Fruit fly (Drosophila melanogaster) whole organism, embryonic: ENCODE measurements around the gene CG11768.

Experiments
- Aef1 ChIP-seq: fragments of 200-800 bp; sonication (Bioruptor generic); IDR thresholded peaks from 3 replicates; pipeline ENCODE4 v1.3.6; 2022; ENCODE audit warnings: missing biosample characterization, missing genetic modification characterization
- Asciz ChIP-seq: fragments of 200-800 bp; sonication (Bioruptor generic); optimal IDR thresholded peaks from 2 replicates; lab custom pipeline; 2017; ENCODE audit warnings: missing biosample characterization, mild to moderate bottlenecking, missing genetic modification characterization, missing genetic modification reagents
- BtbVII ChIP-seq: fragments of 200-800 bp; sonication (Bioruptor generic); optimal IDR thresholded peaks from 3 replicates; lab custom pipeline; 2017; ENCODE audit warnings: missing biosample characterization, mild to moderate bottlenecking, missing genetic modification characterization
- CG12071 ChIP-seq: fragments of 200-800 bp; sonication (Bioruptor generic); optimal IDR thresholded peaks from 3 replicates; lab custom pipeline; 2018; ENCODE audit warnings: missing biosample characterization, mild to moderate bottlenecking, missing genetic modification characterization
- CG13296 ChIP-seq: fragments of 200-800 bp; sonication (Bioruptor generic); optimal IDR thresholded peaks from 3 replicates; lab custom pipeline; 2018; ENCODE audit warnings: missing biosample characterization, mild to moderate bottlenecking, missing genetic modification characterization
- CG13775 ChIP-seq: fragments of 200-800 bp; sonication (Bioruptor generic); optimal IDR thresholded peaks from 3 replicates; lab custom pipeline; 2017; ENCODE audit warnings: missing biosample characterization, mild to moderate bottlenecking, missing genetic modification characterization
- CG14050 ChIP-seq: fragments of 200-800 bp; sonication (Bioruptor generic); IDR thresholded peaks from 3 replicates; pipeline ENCODE4 v1.3.6; 2022; ENCODE audit warnings: missing biosample characterization, missing genetic modification characterization
- CG17359 ChIP-seq: fragments of 200-800 bp; sonication (Bioruptor generic); optimal IDR thresholded peaks from 3 replicates; lab custom pipeline; 2018; ENCODE audit warnings: missing biosample characterization, mild to moderate bottlenecking, missing genetic modification characterization, moderate library complexity
- CG17912 ChIP-seq: fragments of 200-800 bp; sonication (Bioruptor generic); optimal IDR thresholded peaks from 2 replicates; lab custom pipeline; 2018; ENCODE audit warnings: missing biosample characterization, mild to moderate bottlenecking, missing genetic modification characterization
- CG18764 ChIP-seq: fragments of 200-800 bp; sonication (Bioruptor generic); optimal IDR thresholded peaks from 3 replicates; lab custom pipeline; 2016; ENCODE audit warnings: missing biosample characterization, missing genetic modification characterization
- CG2120 ChIP-seq: fragments of 200-800 bp; sonication (Bioruptor generic); optimal IDR thresholded peaks from 3 replicates; lab custom pipeline; 2016; ENCODE audit warnings: missing biosample characterization, missing genetic modification characterization
- CG2199 ChIP-seq: fragments of 200-800 bp; sonication (Bioruptor generic); IDR thresholded peaks from 3 replicates; pipeline ENCODE4 v1.3.6; 2022; ENCODE audit warnings: missing biosample characterization, missing genetic modification characterization
- CG2202 ChIP-seq: fragments of 200-800 bp; sonication (Bioruptor generic); optimal IDR thresholded peaks from 2 replicates; lab custom pipeline; 2018; ENCODE audit warnings: missing biosample characterization, mild to moderate bottlenecking, missing genetic modification characterization
- CG2875 ChIP-seq: fragments of 200-800 bp; sonication (Bioruptor generic); optimal IDR thresholded peaks from 2 replicates; lab custom pipeline; 2017; ENCODE audit warnings: missing biosample characterization, mild to moderate bottlenecking, missing genetic modification characterization, missing genetic modification reagents
- CG32772 ChIP-seq: fragments of 200-800 bp; sonication (Bioruptor generic); IDR thresholded peaks from 2 replicates; pipeline ENCODE4 v1.3.6; 2022; ENCODE audit warnings: missing biosample characterization, missing genetic modification characterization
- CG33557 ChIP-seq: fragments of 200-800 bp; sonication (Bioruptor generic); optimal IDR thresholded peaks from 2 replicates; lab custom pipeline; 2019; ENCODE audit warnings: missing biosample characterization, mild to moderate bottlenecking, missing genetic modification characterization, moderate library complexity
- CG34422 ChIP-seq: fragments of 200-800 bp; sonication (Bioruptor generic); IDR thresholded peaks from 3 replicates; pipeline ENCODE4 v1.3.6; 2022; ENCODE audit warnings: missing biosample characterization, missing genetic modification characterization
- CG3847 ChIP-seq: fragments of 200-800 bp; sonication (Bioruptor generic); IDR thresholded peaks from 2 replicates; pipeline ENCODE4 v1.3.6; 2022; ENCODE audit warnings: missing biosample characterization, missing genetic modification characterization
- CG5953 ChIP-seq: fragments of 200-800 bp; sonication (Bioruptor generic); IDR thresholded peaks from 2 replicates; pipeline ENCODE4 v1.3.6; 2022; ENCODE audit warnings: missing biosample characterization, missing genetic modification characterization
- CG6175 ChIP-seq: fragments of 200-800 bp; sonication (Bioruptor generic); IDR thresholded peaks from 3 replicates; pipeline ENCODE4 v1.3.6; 2022; ENCODE audit warnings: missing biosample characterization, missing genetic modification characterization
- CG6254 ChIP-seq: fragments of 200-800 bp; sonication (Bioruptor generic); optimal IDR thresholded peaks from 3 replicates; lab custom pipeline; 2017; ENCODE audit warnings: mild to moderate bottlenecking, missing biosample characterization, missing genetic modification reagents, missing genetic modification characterization
- CG6765 ChIP-seq: fragments of 200-800 bp; sonication (Bioruptor generic); optimal IDR thresholded peaks from 3 replicates; lab custom pipeline; 2017; ENCODE audit warnings: missing biosample characterization, mild to moderate bottlenecking, missing genetic modification characterization
- CG7271 ChIP-seq: fragments of 200-800 bp; sonication (Bioruptor generic); optimal IDR thresholded peaks from 2 replicates; lab custom pipeline; 2018; ENCODE audit warnings: missing biosample characterization, mild to moderate bottlenecking, missing genetic modification characterization, moderate library complexity
- CG8388 ChIP-seq: fragments of 200-800 bp; sonication (Bioruptor generic); optimal IDR thresholded peaks from 2 replicates; lab custom pipeline; 2019; ENCODE audit warnings: missing biosample characterization, mild to moderate bottlenecking, missing genetic modification characterization, moderate library complexity
- CG8944 ChIP-seq: fragments of 200-800 bp; sonication (Bioruptor generic); optimal IDR thresholded peaks from 3 replicates; lab custom pipeline; 2016; ENCODE audit warnings: missing biosample characterization, missing genetic modification characterization
- CG9215 ChIP-seq: fragments of 200-800 bp; sonication (Bioruptor generic); IDR thresholded peaks from 2 replicates; pipeline ENCODE4 v1.3.6; 2022; ENCODE audit warnings: missing biosample characterization, missing genetic modification characterization
- CG9797 ChIP-seq: fragments of 200-800 bp; sonication (Bioruptor generic); optimal IDR thresholded peaks from 3 replicates; lab custom pipeline; 2018; ENCODE audit warnings: missing biosample characterization, mild to moderate bottlenecking, missing genetic modification characterization
- CkIIα-i1 ChIP-seq: fragments of 200-800 bp; sonication (Bioruptor generic); IDR thresholded peaks from 2 replicates; pipeline ENCODE4 v1.3.6; 2022; ENCODE audit warnings: missing biosample characterization, missing genetic modification characterization
- D ChIP-seq, 2 experiments: fragments of 200-800 bp in 1 of 2; fragments of >200 bp in 1 of 2; sonication (Bioruptor generic) in 1 of 2; optimal IDR thresholded peaks; 2 replicates in 1 of 2; 3 replicates in 1 of 2; lab custom pipeline; 2017; ENCODE audit warnings: mild to moderate bottlenecking in 1 of 2, missing biosample characterization in 1 of 2, missing genetic modification characterization in 1 of 2, missing genetic modification reagents in 1 of 2
- D19B ChIP-seq: fragments of 200-800 bp; sonication (Bioruptor generic); optimal IDR thresholded peaks from 2 replicates; lab custom pipeline; 2017; ENCODE audit warnings: missing biosample characterization, mild to moderate bottlenecking, missing genetic modification characterization
- Dll ChIP-seq: fragments of 200-800 bp; sonication (Bioruptor generic); IDR thresholded peaks from 4 replicates; pipeline ENCODE4 v1.3.6; 2022; ENCODE audit warnings: missing biosample characterization, missing genetic modification characterization; ENCODE audit not compliant: partially characterized antibody
- Dref ChIP-seq: fragments of 200-800 bp; sonication (Bioruptor generic); IDR thresholded peaks from 2 replicates; pipeline ENCODE4 v1.3.6; 2022; ENCODE audit warnings: missing biosample characterization, missing genetic modification characterization
- Hmx ChIP-seq: fragments of 200-800 bp; sonication (Bioruptor generic); optimal IDR thresholded peaks from 2 replicates; lab custom pipeline; 2016; ENCODE audit warnings: missing biosample characterization, missing genetic modification characterization
- Hr51 ChIP-seq, 2 experiments: fragments of 200-800 bp; sonication (Bioruptor generic); optimal IDR thresholded peaks; 2 replicates in 1 of 2; 3 replicates in 1 of 2; lab custom pipeline; 2016 to 2018; ENCODE audit warnings: missing biosample characterization in 2 of 2, missing genetic modification characterization in 2 of 2, mild to moderate bottlenecking in 1 of 2, moderate library complexity in 1 of 2
- Lpt ChIP-seq: fragments of >200 bp; optimal IDR thresholded peaks from 2 replicates; lab custom pipeline; 2018; ENCODE audit warnings: missing biosample characterization, missing genetic modification characterization
- Poxn ChIP-seq: fragments of 200-800 bp; sonication (Bioruptor generic); IDR thresholded peaks from 2 replicates; pipeline ENCODE4 v1.3.6; 2022; ENCODE audit warnings: missing biosample characterization, missing genetic modification characterization
- Rfx ChIP-seq: fragments of 200-800 bp; sonication (Bioruptor generic); IDR thresholded peaks from 2 replicates; pipeline ENCODE4 v1.3.6; 2022; ENCODE audit warnings: missing biosample characterization, missing genetic modification characterization
- Side ChIP-seq: fragments of 200-800 bp; sonication (Bioruptor generic); optimal IDR thresholded peaks from 2 replicates; lab custom pipeline; 2016; ENCODE audit warnings: missing biosample characterization, missing genetic modification characterization
- aop ChIP-seq: fragments of 200-800 bp; sonication (Bioruptor generic); IDR thresholded peaks from 2 replicates; pipeline ENCODE4 v1.3.6; 2022; ENCODE audit warnings: missing biosample characterization, missing genetic modification characterization
- dm ChIP-seq: fragments of 200-800 bp; sonication (Bioruptor generic); optimal IDR thresholded peaks from 3 replicates; lab custom pipeline; 2016; ENCODE audit warnings: missing biosample characterization, missing genetic modification characterization
- grau ChIP-seq: fragments of 200-800 bp; optimal IDR thresholded peaks from 3 replicates; lab custom pipeline; 2019; ENCODE audit warnings: missing biosample characterization, mild to moderate bottlenecking, missing genetic modification characterization, moderate library complexity
- hb ChIP-seq: fragments of 200-800 bp; sonication (Bioruptor generic); IDR thresholded peaks from 3 replicates; pipeline ENCODE4 v1.3.6; 2022; ENCODE audit warnings: missing biosample characterization, missing genetic modification characterization; ENCODE audit not compliant: partially characterized antibody
- hth ChIP-seq: fragments of >200 bp; optimal IDR thresholded peaks from 2 replicates; lab custom pipeline; 2017; ENCODE audit warnings: inconsistent platforms
- inv ChIP-seq: fragments of 200-800 bp; sonication (Bioruptor generic); IDR thresholded peaks from 2 replicates; pipeline ENCODE4 v1.3.6; 2022; ENCODE audit warnings: missing biosample characterization, missing genetic modification characterization; ENCODE audit not compliant: partially characterized antibody
- lmd ChIP-seq: fragments of 200-800 bp; sonication (Bioruptor generic); IDR thresholded peaks from 2 replicates; pipeline ENCODE4 v1.3.6; 2022; ENCODE audit warnings: missing biosample characterization, missing genetic modification characterization
- nau ChIP-seq: fragments of 200-800 bp; sonication (Bioruptor generic); optimal IDR thresholded peaks from 3 replicates; lab custom pipeline; 2017; ENCODE audit warnings: missing biosample characterization, mild to moderate bottlenecking, missing genetic modification characterization, missing genetic modification reagents
- odd ChIP-seq: fragments of 200-800 bp; sonication (Bioruptor generic); optimal IDR thresholded peaks from 2 replicates; lab custom pipeline; 2017; ENCODE audit warnings: missing biosample characterization, mild to moderate bottlenecking, missing genetic modification characterization
- pfk ChIP-seq: fragments of 200-800 bp; sonication (Bioruptor generic); optimal IDR thresholded peaks from 2 replicates; lab custom pipeline; 2018; ENCODE audit warnings: missing biosample characterization, mild to moderate bottlenecking, missing genetic modification characterization, moderate library complexity
- tup ChIP-seq: fragments of 200-800 bp; sonication (Bioruptor generic); optimal IDR thresholded peaks from 2 replicates; lab custom pipeline; 2016; ENCODE audit warnings: missing biosample characterization, mild to moderate bottlenecking, missing genetic modification characterization, moderate library complexity
- vnd ChIP-seq: fragments of 200-800 bp; sonication (Bioruptor generic); IDR thresholded peaks from 3 replicates; pipeline ENCODE4 v1.3.6; 2022; ENCODE audit warnings: missing biosample characterization, missing genetic modification characterization; ENCODE audit not compliant: partially characterized antibody

CG11768 gene

dm6 chr3R:8808518-8808921 lies 40.5 kb upstream of the CG11768 start (continued):
- TF ChIP-seq pfk (no peak), D19B (GFP tag; lab: Kevin White, UChicago) (no peak), CG12071 (no peak), Rfx (GFP tag; lab: Robert Waterston, UW) (0 out of 2 replicates have a peak, but pooled peaks have one; percentile 8), tup (GFP tag; lab: Kevin White, UChicago) (peak; percentile 18), CG9215 (no peak), CG8388 (GFP tag; lab: Kevin White, UChicago) (peak; percentile 82), CG18764 (GFP tag; lab: Kevin White, UChicago) (peak; percentile 68), CG6175 (GFP tag; lab: Robert Waterston, UW) (no peak), CG7271 (tag; lab: Kevin White, UChicago) (peak; percentile 82), CG34422 (GFP tag; lab: Robert Waterston, UW) (peak; percentile 62; the same call in 1 of the 3 replicates), Hr51 (GFP tag; optimal IDR thresholded peaks at IDR 0.05; lab: Kevin White, UChicago) (peak in 1 of 2 experiments; percentile 55), vnd (GFP tag; lab: Robert Waterston, UW) (no peak), Lpt (GFP tag; lab: Kevin White, UChicago) (no peak), inv (no peak), CG2202 (tag; lab: Kevin White, UChicago) (peak; percentile 73), CkIIα-i1 (GFP tag; lab: Robert Waterston, UW) (no peak), CG13296 (GFP tag; lab: Kevin White, UChicago) (no peak), CG3847 (no peak), CG2875 (peak; percentile 64), CG6254 (peak; percentile 77), CG5953 (GFP tag; lab: Robert Waterston, UW) (no peak), CG32772 (peak; percentile 48; the same call in 1 of the 2 replicates), CG2199 (GFP tag; lab: Robert Waterston, UW) (no peak), odd (GFP tag; lab: Kevin White, UChicago) (peak; percentile 41), Dref (no peak), Dll (no peak), CG13775 (GFP tag; lab: Kevin White, UChicago) (peak; percentile 88), hth (lab: Kevin White, UChicago) (no peak), CG8944 (peak; percentile 54), Aef1 (GFP tag; lab: Robert Waterston, UW) (no peak), Side (GFP tag; lab: Kevin White, UChicago) (peak; percentile 66), CG2120 (GFP tag; lab: Kevin White, UChicago) (peak; percentile 45), CG6765 (GFP tag; lab: Kevin White, UChicago) (peak; percentile 35), aop (no peak), Asciz (GFP tag; lab: Kevin White, UChicago) (peak; percentile 56), nau (peak; percentile 2), CG33557 (GFP tag; lab: Kevin White, UChicago) (peak; percentile 96), CG9797 (GFP tag; lab: Kevin White, UChicago) (no peak), CG14050 (GFP tag; lab: Robert Waterston, UW) (no peak), BtbVII (GFP tag; lab: Kevin White, UChicago) (no peak), grau (tag; lab: Kevin White, UChicago) (peak; percentile 79), lmd (peak; percentile 27; the same call in 1 of the 2 replicates), D (optimal IDR thresholded peaks at IDR 0.05; lab: Kevin White, UChicago) (no peak), D (GFP tag; optimal IDR thresholded peaks at IDR 0.05; lab: Kevin White, UChicago) (peak; percentile 86), Poxn (no peak), Hmx (GFP tag; lab: Kevin White, UChicago) (peak; percentile 11), dm (no peak), CG17359 (tag; lab: Kevin White, UChicago) (peak; percentile 66), hb (GFP tag; lab: Robert Waterston, UW) (no peak), CG17912 (GFP tag; lab: Kevin White, UChicago) (no peak)
